Fruit fly (Drosophila melanogaster) whole organism, prepupa: ENCODE data around the gene Cyp303a1.

Experiments
- Blimp-1 ChIP-seq: fragments of 200-800 bp; sonication (Bioruptor generic); optimal IDR thresholded peaks from 3 replicates; lab custom pipeline; 2017; ENCODE audit warnings: missing biosample characterization, missing genetic modification characterization, mild to moderate bottlenecking, moderate library complexity, missing genetic modification reagents
- CG10631 ChIP-seq: fragments of 200-800 bp; sonication (Bioruptor generic); optimal IDR thresholded peaks from 2 replicates; lab custom pipeline; 2016; ENCODE audit warnings: missing biosample characterization, missing genetic modification characterization
- CG10669 ChIP-seq: fragments of 200-800 bp; sonication (Bioruptor generic); optimal IDR thresholded peaks from 3 replicates; lab custom pipeline; 2018; ENCODE audit warnings: missing biosample characterization, mild to moderate bottlenecking, missing genetic modification characterization, moderate library complexity
- CG11762 ChIP-seq: fragments of 200-800 bp; sonication (Bioruptor generic); optimal IDR thresholded peaks from 3 replicates; lab custom pipeline; 2016; ENCODE audit warnings: missing biosample characterization, missing genetic modification characterization; ENCODE audit not compliant: insufficient read depth
- CG11902 ChIP-seq: fragments of 200-800 bp; sonication (Bioruptor generic); optimal IDR thresholded peaks from 3 replicates; lab custom pipeline; 2016; ENCODE audit warnings: missing biosample characterization, missing genetic modification characterization
- CG15336 ChIP-seq: fragments of 200-800 bp; sonication (Bioruptor generic); IDR thresholded peaks from 2 replicates; pipeline ENCODE4 v1.3.6; 2022; ENCODE audit warnings: missing biosample characterization, missing genetic modification characterization
- CG1621 ChIP-seq: fragments of 200-800 bp; sonication (Bioruptor generic); optimal IDR thresholded peaks from 3 replicates; lab custom pipeline; 2018; ENCODE audit warnings: missing biosample characterization, mild to moderate bottlenecking, missing genetic modification characterization
- CG3032 ChIP-seq: fragments of 200-800 bp; optimal IDR thresholded peaks from 2 replicates; lab custom pipeline; 2019; ENCODE audit warnings: missing biosample characterization, mild to moderate bottlenecking, missing genetic modification characterization, moderate library complexity
- CG31627 ChIP-seq: fragments of 200-800 bp; sonication (Bioruptor generic); optimal IDR thresholded peaks from 3 replicates; lab custom pipeline; 2016; ENCODE audit warnings: missing biosample characterization, missing genetic modification characterization
- CG32006 ChIP-seq: fragments of 200-800 bp; sonication (Bioruptor generic); optimal IDR thresholded peaks from 3 replicates; lab custom pipeline; 2017; ENCODE audit warnings: missing biosample characterization, mild to moderate bottlenecking, missing genetic modification characterization
- CG34406 ChIP-seq: fragments of 200-800 bp; sonication (Bioruptor generic); optimal IDR thresholded peaks from 3 replicates; lab custom pipeline; 2016; ENCODE audit warnings: missing biosample characterization, missing genetic modification characterization
- CG4318 ChIP-seq: fragments of 200-800 bp; sonication (Bioruptor generic); optimal IDR thresholded peaks from 3 replicates; lab custom pipeline; 2017; ENCODE audit warnings: missing biosample characterization, mild to moderate bottlenecking, missing genetic modification characterization
- CG6276 ChIP-seq: fragments of 200-800 bp; sonication (Bioruptor generic); optimal IDR thresholded peaks from 2 replicates; lab custom pipeline; 2017; ENCODE audit warnings: missing biosample characterization, mild to moderate bottlenecking, missing genetic modification characterization
- CG6808 ChIP-seq: fragments of 200-800 bp; sonication (Bioruptor generic); optimal IDR thresholded peaks from 3 replicates; lab custom pipeline; 2017; ENCODE audit warnings: missing biosample characterization, missing genetic modification characterization, mild to moderate bottlenecking, moderate library complexity, missing genetic modification reagents
- CG6854 ChIP-seq: fragments of 200-800 bp; sonication (Bioruptor generic); optimal IDR thresholded peaks from 2 replicates; lab custom pipeline; 2017; ENCODE audit warnings: missing biosample characterization, mild to moderate bottlenecking, missing genetic modification characterization
- CG7368 ChIP-seq: fragments of 200-800 bp; sonication (Bioruptor generic); optimal IDR thresholded peaks from 3 replicates; lab custom pipeline; 2016; ENCODE audit warnings: missing biosample characterization, missing genetic modification characterization
- CG8119 ChIP-seq: fragments of 200-800 bp; sonication (Bioruptor generic); IDR thresholded peaks from 3 replicates; pipeline ENCODE4 v1.3.6; 2022; ENCODE audit warnings: missing biosample characterization, missing genetic modification characterization
- CG8319 ChIP-seq: fragments of 200-800 bp; sonication (Bioruptor generic); optimal IDR thresholded peaks from 3 replicates; lab custom pipeline; 2016; ENCODE audit warnings: missing biosample characterization, missing genetic modification characterization
- CG9139 ChIP-seq: fragments of 200-800 bp; sonication (Bioruptor generic); optimal IDR thresholded peaks from 3 replicates; lab custom pipeline; 2017; ENCODE audit warnings: missing biosample characterization, mild to moderate bottlenecking, missing genetic modification characterization
- Eip75B ChIP-seq: fragments of 200-800 bp; sonication (Bioruptor generic); optimal IDR thresholded peaks from 3 replicates; lab custom pipeline; 2016; ENCODE audit warnings: missing biosample characterization, missing genetic modification characterization
- Eip78C ChIP-seq: fragments of 200-800 bp; sonication (Bioruptor generic); peaks from one replicate; lab custom pipeline; 2016; ENCODE audit warnings: missing biosample characterization, missing genetic modification characterization
- Ets21C ChIP-seq: fragments of 200-800 bp; sonication (Bioruptor generic); optimal IDR thresholded peaks from 3 replicates; lab custom pipeline; 2016; ENCODE audit warnings: missing biosample characterization, missing genetic modification characterization
- Ets96B ChIP-seq: fragments of 200-800 bp; optimal IDR thresholded peaks from 2 replicates; lab custom pipeline; 2019; ENCODE audit warnings: missing biosample characterization, mild to moderate bottlenecking, missing genetic modification characterization, moderate library complexity
- Gug ChIP-seq: fragments of 200-800 bp; sonication (Bioruptor generic); IDR thresholded peaks from 2 replicates; pipeline ENCODE4 v1.3.6; 2022; ENCODE audit warnings: missing biosample characterization, missing genetic modification characterization
- Hr39 ChIP-seq: fragments of 200-800 bp; sonication (Bioruptor generic); optimal IDR thresholded peaks from 2 replicates; lab custom pipeline; 2016; ENCODE audit warnings: missing biosample characterization, missing genetic modification characterization
- Hr4 ChIP-seq: fragments of 200-800 bp; sonication (Bioruptor generic); optimal IDR thresholded peaks from 3 replicates; lab custom pipeline; 2016; ENCODE audit warnings: missing biosample characterization, missing genetic modification characterization
- Lpt ChIP-seq: fragments of 200-800 bp; sonication (Bioruptor generic); optimal IDR thresholded peaks from 3 replicates; lab custom pipeline; 2016; ENCODE audit warnings: missing biosample characterization, missing genetic modification characterization
- Met ChIP-seq: fragments of 200-800 bp; sonication (Bioruptor generic); optimal IDR thresholded peaks from 3 replicates; lab custom pipeline; 2016; ENCODE audit warnings: missing biosample characterization, missing genetic modification characterization
- OdsH ChIP-seq: fragments of 200-800 bp; sonication (Bioruptor generic); optimal IDR thresholded peaks from 3 replicates; lab custom pipeline; 2016; ENCODE audit warnings: missing biosample characterization, missing genetic modification characterization
- Smox ChIP-seq: fragments of 200-800 bp; sonication (Bioruptor generic); optimal IDR thresholded peaks from 3 replicates; lab custom pipeline; 2016; ENCODE audit warnings: missing biosample characterization, missing genetic modification characterization
- Sox14 ChIP-seq: fragments of 200-800 bp; sonication (Bioruptor generic); optimal IDR thresholded peaks from 3 replicates; lab custom pipeline; 2016; ENCODE audit warnings: missing biosample characterization, missing genetic modification characterization
- achi ChIP-seq: fragments of 200-800 bp; sonication (Bioruptor generic); optimal IDR thresholded peaks from 3 replicates; lab custom pipeline; 2016; ENCODE audit warnings: missing biosample characterization, missing genetic modification characterization
- cyc ChIP-seq: fragments of 200-800 bp; sonication (Bioruptor generic); optimal IDR thresholded peaks from 3 replicates; lab custom pipeline; 2016; ENCODE audit warnings: missing biosample characterization, missing genetic modification characterization
- dsx ChIP-seq: fragments of 200-800 bp; optimal IDR thresholded peaks from 3 replicates; lab custom pipeline; 2019; ENCODE audit warnings: missing biosample characterization, mild to moderate bottlenecking, missing genetic modification characterization, moderate library complexity; ENCODE audit not compliant: poor library complexity, severe bottlenecking
- eg ChIP-seq: fragments of 200-800 bp; sonication (Bioruptor generic); IDR thresholded peaks from 3 replicates; pipeline ENCODE4 v1.3.6; 2022; ENCODE audit warnings: missing biosample characterization, missing genetic modification characterization
- esn ChIP-seq: fragments of 200-800 bp; sonication (Bioruptor generic); optimal IDR thresholded peaks from 2 replicates; lab custom pipeline; 2016; ENCODE audit warnings: missing biosample characterization, mild to moderate bottlenecking, missing genetic modification characterization, moderate library complexity
- fd59A ChIP-seq: fragments of 200-800 bp; sonication (Bioruptor generic); optimal IDR thresholded peaks from 2 replicates; lab custom pipeline; 2017; ENCODE audit warnings: missing biosample characterization, mild to moderate bottlenecking, missing genetic modification characterization, missing genetic modification reagents
- fd85E ChIP-seq: fragments of 200-800 bp; sonication (Bioruptor generic); optimal IDR thresholded peaks from 3 replicates; lab custom pipeline; 2016; ENCODE audit warnings: missing biosample characterization, missing genetic modification characterization
- lz ChIP-seq: fragments of 200-800 bp; sonication (Bioruptor generic); optimal IDR thresholded peaks from 3 replicates; lab custom pipeline; 2016; ENCODE audit warnings: missing biosample characterization, missing genetic modification characterization
- net ChIP-seq: fragments of 200-800 bp; sonication (Bioruptor generic); optimal IDR thresholded peaks from 3 replicates; lab custom pipeline; 2016; ENCODE audit warnings: missing biosample characterization, missing genetic modification characterization
- salr ChIP-seq, 2 experiments: fragments of 200-800 bp; sonication (Bioruptor generic); optimal IDR thresholded peaks; 3 replicates each; lab custom pipeline; 2016 to 2018; ENCODE audit warnings: missing biosample characterization in 2 of 2, missing genetic modification characterization in 2 of 2, mild to moderate bottlenecking in 1 of 2
- ss ChIP-seq, 2 experiments: fragments of 200-800 bp; sonication (Bioruptor generic); optimal IDR thresholded peaks; 2 replicates in 1 of 2; 3 replicates in 1 of 2; lab custom pipeline; 2017 to 2018; ENCODE audit warnings: mild to moderate bottlenecking in 2 of 2, missing biosample characterization in 2 of 2, missing genetic modification characterization in 2 of 2, moderate library complexity in 1 of 2
- svp ChIP-seq: fragments of 200-800 bp; sonication (Bioruptor generic); peaks from one replicate; lab custom pipeline; 2016; ENCODE audit warnings: missing biosample characterization, missing genetic modification characterization
- topi ChIP-seq: fragments of 200-800 bp; sonication (Bioruptor generic); optimal IDR thresholded peaks from 3 replicates; lab custom pipeline; 2016; ENCODE audit warnings: missing biosample characterization, missing genetic modification characterization
- vri ChIP-seq: fragments of 200-800 bp; sonication (Bioruptor generic); optimal IDR thresholded peaks from 3 replicates; lab custom pipeline; 2016; ENCODE audit warnings: missing biosample characterization, mild to moderate bottlenecking, missing genetic modification characterization

Cyp303a1 gene

dm6 chr2L:16290984-16291383, 3.0 kb upstream of the Cyp303a1 start, which contains the start of gene CG17329:
Gene CG17329 (plus strand): TSS chr2L:16291284.
- no peak for TF ChIP-seq Met (GFP tag; lab: Kevin White, UChicago)
- no peak for TF ChIP-seq CG34406 (GFP tag; lab: Kevin White, UChicago)
- TF ChIP-seq Gug (GFP tag; lab: Robert Waterston, UW) = no peak
- TF ChIP-seq CG11902 (GFP tag; lab: Kevin White, UChicago) = no peak
- no peak for TF ChIP-seq svp (GFP tag; lab: Kevin White, UChicago)
- no peak for TF ChIP-seq Hr39 (GFP tag; lab: Kevin White, UChicago)
- TF ChIP-seq CG6276 = no peak
- no peak for TF ChIP-seq topi (GFP tag; lab: Kevin White, UChicago)
- TF ChIP-seq Smox (GFP tag; lab: Kevin White, UChicago) = no peak
- TF ChIP-seq, all 60 proteins: peak for 0

- TF ChIP-seq CG8319 (GFP tag; lab: Kevin White, UChicago) (no peak), CG1621 (tag; lab: Kevin White, UChicago) (no peak), Eip78C (GFP tag; lab: Kevin White, UChicago) (no peak), fd59A (GFP tag; lab: Kevin White, UChicago) (no peak), CG11902 (GFP tag; lab: Kevin White, UChicago) (no peak), topi (GFP tag; lab: Kevin White, UChicago) (no peak), net (GFP tag; lab: Kevin White, UChicago) (no peak), CG6808 (GFP tag; lab: Kevin White, UChicago) (no peak), Ets96B (tag; lab: Kevin White, UChicago) (no peak), lz (no peak), vri (GFP tag; lab: Kevin White, UChicago) (no peak), CG31627 (GFP tag; lab: Kevin White, UChicago) (no peak), CG32006 (no peak), CG6276 (peak; percentile 27), CG8119 (GFP tag; lab: Robert Waterston, UW) (peak; percentile 35; the same call in 1 of the 3 replicates), CG9139 (GFP tag; lab: Kevin White, UChicago) (no peak), ss (GFP tag; optimal IDR thresholded peaks at IDR 0.05; lab: Kevin White, UChicago) (no peak), Eip75B (no peak), Hr4 (GFP tag; lab: Kevin White, UChicago) (no peak), Blimp-1 (GFP tag; lab: Kevin White, UChicago) (peak; percentile 90), salr (GFP tag; optimal IDR thresholded peaks at IDR 0.05; lab: Kevin White, UChicago) (no peak), Met (GFP tag; lab: Kevin White, UChicago) (no peak), CG10669 (GFP tag; lab: Kevin White, UChicago) (no peak), cyc (GFP tag; lab: Kevin White, UChicago) (no peak), CG10631 (GFP tag; lab: Kevin White, UChicago) (no peak), CG3032 (no peak), eg (GFP tag; lab: Robert Waterston, UW) (0 out of 3 replicates have a peak, but pooled peaks have one; percentile 24), svp (GFP tag; lab: Kevin White, UChicago) (no peak), CG4318 (no peak), fd85E (no peak), esn (no peak), dsx (no peak), Sox14 (no peak), CG11762 (no peak), CG7368 (no peak), CG6854 (GFP tag; lab: Kevin White, UChicago) (no peak), Smox (GFP tag; lab: Kevin White, UChicago) (no peak), Ets21C (GFP tag; lab: Kevin White, UChicago) (no peak), CG15336 (peak; percentile 47; the same call in 1 of the 2 replicates), OdsH (GFP tag; lab: Kevin White, UChicago) (no peak), achi (no peak), Lpt (GFP tag; lab: Kevin White, UChicago) (peak; percentile 31)
These were observed 945 bp upstream of the Cyp303a1 start, which contains the start of gene CG13258 for dm6 chr2L:16292975-16293501. Gene CG13258 (minus strand): TSS chr2L:16293025.
